Worm (Caenorhabditis elegans) whole organism, early embryonic: ENCODE results near the gene piga-1.

ENCODE experiments used
- aly-1 ChIP-seq: sonication (generic microtip); optimal IDR thresholded peaks from 2 replicates; lab custom pipeline; 2016; ENCODE audit warnings: missing genetic modification characterization, missing compliant biosample characterization
- ama-1 ChIP-seq: fragments of 150-350 bp; optimal IDR thresholded peaks from 2 replicates; lab custom pipeline; 2014
- scrt-1 ChIP-seq: fragments of 200-800 bp; sonication (Bioruptor generic); IDR thresholded peaks from 2 replicates; pipeline ENCODE4 v1.3.6; 2022; ENCODE audit warnings: missing genetic modification characterization, missing compliant biosample characterization
- tbx-11 ChIP-seq: fragments of 200-800 bp; sonication (Bioruptor generic); IDR thresholded peaks from 2 replicates; pipeline ENCODE4 v1.3.6; 2022; ENCODE audit warnings: missing genetic modification characterization, missing compliant biosample characterization

DNA sequence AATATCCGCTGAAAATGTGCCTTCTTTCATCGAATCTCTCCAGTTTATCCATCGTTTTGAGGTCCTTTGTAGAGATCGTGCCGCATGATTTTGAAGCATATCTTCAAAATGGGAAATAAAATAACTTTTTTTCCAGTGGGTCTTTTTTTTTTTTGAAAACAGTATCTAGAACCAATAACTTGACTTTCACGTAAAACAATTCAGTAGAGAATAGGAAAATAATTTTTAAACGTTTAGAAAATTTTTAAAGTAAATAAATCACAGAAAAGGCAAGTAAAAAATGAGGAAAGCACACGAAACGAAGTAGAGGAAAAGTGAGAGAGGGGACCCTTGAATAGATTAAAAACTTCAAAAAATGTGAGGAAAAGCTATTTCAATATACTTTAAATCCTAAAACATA lies 37.3 kb upstream of the piga-1 start, which contains the start of gene chdh-1:
- no peak for TF ChIP-seq aly-1 (tag; lab: Kevin White, UChicago)
- no peak for TF ChIP-seq scrt-1 (GFP tag; lab: Robert Waterston, UW)
- no peak for TF ChIP-seq ama-1 (lab: Kevin White, UChicago)
- no peak for TF ChIP-seq tbx-11 (GFP tag; lab: Robert Waterston, UW)
